Worm (Caenorhabditis elegans) whole organism, L3 larva: ENCODE data around the gene F31F4.17.

Experiments
- R02D3.7 ChIP-seq: fragments of 150-350 bp; optimal IDR thresholded peaks from 2 replicates; lab custom pipeline; 2014; ENCODE audit warnings: missing biosample characterization, missing genetic modification characterization
- ZK546.5 ChIP-seq: sonication (generic microtip); optimal IDR thresholded peaks from 2 replicates; lab custom pipeline; 2017; ENCODE audit warnings: missing biosample characterization, missing genetic modification characterization
- aly-2 ChIP-seq: fragments of 150-350 bp; optimal IDR thresholded peaks from 2 replicates; lab custom pipeline; 2014; ENCODE audit warnings: missing biosample characterization, missing genetic modification characterization
- ama-1 ChIP-seq: fragments of 150-350 bp; optimal IDR thresholded peaks from 2 replicates; lab custom pipeline; 2018
- ceh-16 ChIP-seq: sonication (generic microtip); optimal IDR thresholded peaks from 2 replicates; lab custom pipeline; 2017; ENCODE audit warnings: missing biosample characterization, missing genetic modification characterization
- ceh-28 ChIP-seq: fragments of 150-350 bp; optimal IDR thresholded peaks from 2 replicates; lab custom pipeline; 2014; ENCODE audit warnings: missing biosample characterization, missing genetic modification reagents, missing genetic modification characterization
- ceh-82 ChIP-seq: fragments of 150-350 bp; optimal IDR thresholded peaks from 2 replicates; lab custom pipeline; 2014; ENCODE audit warnings: missing biosample characterization, missing genetic modification characterization
- ceh-9 ChIP-seq: sonication (generic microtip); optimal IDR thresholded peaks from 2 replicates; lab custom pipeline; 2018; ENCODE audit warnings: missing biosample characterization, missing genetic modification characterization
- daf-12 ChIP-seq: fragments of 150-350 bp; optimal IDR thresholded peaks from 2 replicates; lab custom pipeline; 2014; ENCODE audit warnings: missing biosample characterization, missing genetic modification reagents, missing genetic modification characterization
- egl-27 ChIP-seq: sonication (generic microtip); optimal IDR thresholded peaks from 4 replicates; lab custom pipeline; 2017; ENCODE audit warnings: missing biosample characterization, missing genetic modification reagents, missing genetic modification characterization
- egl-5 ChIP-seq: fragments of 150-350 bp; optimal IDR thresholded peaks from 2 replicates; lab custom pipeline; 2017; ENCODE audit warnings: missing biosample characterization, missing genetic modification reagents, missing genetic modification characterization, inconsistent platforms
- elt-1 ChIP-seq: fragments of 150-350 bp; optimal IDR thresholded peaks from 2 replicates; lab custom pipeline; 2014; ENCODE audit warnings: missing biosample characterization, missing genetic modification characterization
- elt-2 ChIP-seq: sonication (generic microtip); optimal IDR thresholded peaks from 2 replicates; lab custom pipeline; 2016; ENCODE audit warnings: missing genetic modification reagents, mild to moderate bottlenecking, missing genetic modification characterization, missing compliant biosample characterization
- elt-3 ChIP-seq, 3 experiments: fragments of 150-350 bp in 1 of 3; sonication (generic microtip) in 2 of 3; optimal IDR thresholded peaks; 2 replicates in 2 of 3; 4 replicates in 1 of 3; lab custom pipeline; 2014 to 2017; ENCODE audit warnings: missing biosample characterization in 3 of 3, missing genetic modification characterization in 3 of 3
- eor-1 ChIP-seq, 2 experiments: fragments of 150-350 bp; optimal IDR thresholded peaks; 2 replicates each; lab custom pipeline; 2014 to 2018; ENCODE audit warnings: missing biosample characterization in 2 of 2, missing genetic modification characterization in 2 of 2
- fkh-10 ChIP-seq: sonication (generic microtip); optimal IDR thresholded peaks from 2 replicates; lab custom pipeline; 2017; ENCODE audit warnings: missing biosample characterization, missing genetic modification reagents, missing genetic modification characterization
- fkh-2 ChIP-seq: fragments of 150-350 bp; optimal IDR thresholded peaks from 2 replicates; lab custom pipeline; 2014; ENCODE audit warnings: missing biosample characterization, missing genetic modification reagents, missing genetic modification characterization
- fos-1 ChIP-seq: fragments of 150-350 bp; optimal IDR thresholded peaks from 2 replicates; lab custom pipeline; 2014; ENCODE audit warnings: missing biosample characterization, missing genetic modification characterization
- hmg-11 ChIP-seq: sonication (generic microtip); optimal IDR thresholded peaks from 2 replicates; lab custom pipeline; 2016; ENCODE audit warnings: missing genetic modification characterization, missing compliant biosample characterization
- jun-1 ChIP-seq: fragments of 150-350 bp; optimal IDR thresholded peaks from 2 replicates; lab custom pipeline; 2014; ENCODE audit warnings: missing biosample characterization, missing genetic modification reagents, missing genetic modification characterization
- lin-15B ChIP-seq: fragments of 150-350 bp; optimal IDR thresholded peaks from 2 replicates; lab custom pipeline; 2014; ENCODE audit warnings: missing biosample characterization, missing genetic modification characterization
- lin-39 ChIP-seq: fragments of 150-350 bp; optimal IDR thresholded peaks from 2 replicates; lab custom pipeline; 2018; ENCODE audit warnings: missing biosample characterization, missing genetic modification reagents, missing genetic modification characterization
- lsy-12 ChIP-seq: sonication (generic microtip); optimal IDR thresholded peaks from 2 replicates; lab custom pipeline; 2016; ENCODE audit warnings: mild to moderate bottlenecking, missing genetic modification characterization, missing compliant biosample characterization
- mdl-1 ChIP-seq: fragments of 150-350 bp; optimal IDR thresholded peaks from 2 replicates; lab custom pipeline; 2014; ENCODE audit warnings: missing biosample characterization, missing genetic modification characterization
- mml-1 ChIP-seq: fragments of 150-350 bp; sonication (generic microtip); optimal IDR thresholded peaks from 3 replicates; lab custom pipeline; 2014; ENCODE audit warnings: missing biosample characterization, missing genetic modification characterization
- nfya-1 ChIP-seq: sonication (generic microtip); optimal IDR thresholded peaks from 2 replicates; lab custom pipeline; 2017; ENCODE audit warnings: missing genetic modification characterization, mild to moderate bottlenecking, missing compliant biosample characterization, antibody characterized with exemption, moderate library complexity; ENCODE audit not compliant: insufficient read depth
- nhr-11 ChIP-seq: fragments of 150-350 bp; optimal IDR thresholded peaks from 2 replicates; lab custom pipeline; 2014; ENCODE audit warnings: missing biosample characterization, missing genetic modification characterization
- nhr-12 ChIP-seq: fragments of 150-350 bp; optimal IDR thresholded peaks from 2 replicates; lab custom pipeline; 2014; ENCODE audit warnings: missing biosample characterization, missing genetic modification characterization
- nhr-23 ChIP-seq: fragments of 150-350 bp; optimal IDR thresholded peaks from 2 replicates; lab custom pipeline; 2014; ENCODE audit warnings: missing biosample characterization, missing genetic modification reagents, missing genetic modification characterization
- nhr-237 ChIP-seq: fragments of 150-350 bp; optimal IDR thresholded peaks from 2 replicates; lab custom pipeline; 2014; ENCODE audit warnings: missing biosample characterization, missing genetic modification characterization
- nhr-25 ChIP-seq: sonication (generic microtip); optimal IDR thresholded peaks from 2 replicates; lab custom pipeline; 2017; ENCODE audit warnings: missing biosample characterization, missing genetic modification characterization
- nhr-28 ChIP-seq: fragments of 150-350 bp; optimal IDR thresholded peaks from 2 replicates; lab custom pipeline; 2014; ENCODE audit warnings: missing biosample characterization, missing genetic modification characterization
- nhr-43 ChIP-seq: sonication (generic microtip); optimal IDR thresholded peaks from 2 replicates; lab custom pipeline; 2016; ENCODE audit warnings: mild to moderate bottlenecking, missing genetic modification characterization, missing compliant biosample characterization; ENCODE audit not compliant: poor library complexity, severe bottlenecking
- nhr-67 ChIP-seq: fragments of 150-350 bp; optimal IDR thresholded peaks from 2 replicates; lab custom pipeline; 2014; ENCODE audit warnings: missing biosample characterization, missing genetic modification characterization
- nhr-76 ChIP-seq: fragments of 150-350 bp; sonication (generic microtip); optimal IDR thresholded peaks from 5 replicates; lab custom pipeline; 2014; ENCODE audit warnings: missing biosample characterization, missing genetic modification characterization
- nhr-77 ChIP-seq: fragments of 150-350 bp; optimal IDR thresholded peaks from 2 replicates; lab custom pipeline; 2014; ENCODE audit warnings: missing biosample characterization, missing genetic modification characterization
- pha-4 ChIP-seq: fragments of 150-350 bp; optimal IDR thresholded peaks from 2 replicates; lab custom pipeline; 2014; ENCODE audit warnings: missing biosample characterization, missing genetic modification reagents, missing genetic modification characterization
- pqm-1 ChIP-seq: fragments of 150-350 bp; optimal IDR thresholded peaks from 2 replicates; lab custom pipeline; 2017; ENCODE audit warnings: missing biosample characterization, missing genetic modification characterization, inconsistent platforms
- sea-2 ChIP-seq: fragments of 150-350 bp; sonication (generic microtip); optimal IDR thresholded peaks from 4 replicates; lab custom pipeline; 2014; ENCODE audit warnings: missing biosample characterization, missing genetic modification reagents, missing genetic modification characterization
- skn-1 ChIP-seq: fragments of 150-350 bp; optimal IDR thresholded peaks from 2 replicates; lab custom pipeline; 2014; ENCODE audit warnings: missing biosample characterization, missing genetic modification characterization
- snpc-4 ChIP-seq: fragments of 150-350 bp; optimal IDR thresholded peaks from 2 replicates; lab custom pipeline; 2014; ENCODE audit warnings: missing biosample characterization, missing genetic modification characterization
- tbx-2 ChIP-seq: sonication (generic microtip); optimal IDR thresholded peaks from 2 replicates; lab custom pipeline; 2016; ENCODE audit warnings: mild to moderate bottlenecking, missing genetic modification characterization, missing compliant biosample characterization
- unc-39 ChIP-seq: sonication (generic microtip); optimal IDR thresholded peaks from 4 replicates; lab custom pipeline; 2017; ENCODE audit warnings: missing biosample characterization, missing genetic modification characterization
- unc-62 ChIP-seq: fragments of 150-350 bp; sonication (generic microtip); optimal IDR thresholded peaks from 4 replicates; lab custom pipeline; 2014; ENCODE audit warnings: missing biosample characterization, missing genetic modification reagents, missing genetic modification characterization
- zag-1 ChIP-seq: fragments of 150-350 bp; optimal IDR thresholded peaks from 2 replicates; lab custom pipeline; 2014; ENCODE audit warnings: missing biosample characterization, missing genetic modification characterization
- ztf-11 ChIP-seq: fragments of 150-350 bp; optimal IDR thresholded peaks from 2 replicates; lab custom pipeline; 2014; ENCODE audit warnings: missing biosample characterization, missing genetic modification characterization
- ztf-4 ChIP-seq: fragments of 150-350 bp; optimal IDR thresholded peaks from 2 replicates; lab custom pipeline; 2014; ENCODE audit warnings: missing biosample characterization, missing genetic modification characterization

The F31F4.17 gene

DNA sequence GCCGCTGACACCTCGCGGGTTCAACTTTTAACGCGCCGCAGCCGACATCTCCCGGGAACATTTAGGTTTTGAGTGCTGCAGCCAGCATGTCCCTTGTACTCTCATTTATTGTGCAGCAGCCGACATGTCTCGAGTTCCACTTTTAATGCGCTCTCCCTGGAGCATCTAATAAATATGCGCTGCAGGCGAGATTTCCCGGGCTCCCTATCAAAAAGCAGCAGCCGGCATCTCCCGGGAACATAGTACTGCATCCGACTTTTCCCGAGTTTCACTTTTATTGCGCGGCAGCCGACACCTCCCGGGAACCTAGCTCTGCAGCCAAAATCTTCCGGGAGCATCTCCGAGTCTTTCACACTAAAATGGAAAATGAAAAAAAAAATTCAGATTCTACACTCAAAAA is 39.1 kb downstream of the F31F4.17 start:
- no peak for TF ChIP-seq egl-27
- TF ChIP-seq nhr-11 (tag; lab: Kevin White, UChicago), result no peak
- TF ChIP-seq ztf-4, result no peak
- TF ChIP-seq aly-2 (tag; lab: Kevin White, UChicago), result no peak
- TF ChIP-seq nhr-237, result no peak

DNA sequence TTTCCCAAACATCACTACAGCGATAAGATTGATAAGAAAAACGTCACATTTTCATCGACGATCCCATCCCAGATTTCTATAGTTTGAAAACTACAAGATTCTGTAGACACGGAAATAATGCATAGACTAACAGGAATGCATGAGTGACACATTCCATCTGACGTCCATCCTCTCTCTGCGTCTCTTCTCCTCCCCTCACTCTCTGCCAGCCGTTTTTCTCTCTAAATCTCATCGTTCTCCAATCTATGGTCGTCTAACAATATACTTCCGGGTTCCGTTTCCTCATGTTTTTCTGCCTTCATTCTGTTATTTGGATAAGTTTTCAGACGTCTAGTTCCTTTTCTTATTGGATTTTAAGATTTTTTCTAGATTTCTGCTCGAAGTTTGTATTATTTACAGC is 41.1 kb downstream of the F31F4.17 start, which contains the start of gene F48G7.4:
Gene F48G7.4 (plus strand): TSS at position 400 of the 400 bp plus-strand sequence.
- TF ChIP-seq zag-1 (tag; lab: Kevin White, UChicago) (no peak), jun-1 (peak; percentile 83), ceh-9 (tag; lab: Kevin White, UChicago) (no peak), sea-2 (no peak), tbx-2 (peak; percentile 57), nhr-237 (no peak), nhr-77 (tag; lab: Kevin White, UChicago) (no peak), eor-1 (tag; optimal IDR thresholded peaks at IDR 0.05; lab: Kevin White, UChicago) (no peak), ztf-11 (tag; lab: Kevin White, UChicago) (no peak), unc-62 (GFP tag; lab: Kevin White, UChicago) (peak; percentile 94), nfya-1 (tag; lab: Kevin White, UChicago) (peak; percentile 70), nhr-28 (tag; lab: Kevin White, UChicago) (no peak), snpc-4 (peak; percentile 85), nhr-25 (tag; lab: Kevin White, UChicago) (peak; percentile 4), nhr-76 (tag; lab: Kevin White, UChicago) (no peak), egl-5 (no peak), fkh-2 (tag; lab: Kevin White, UChicago) (no peak), nhr-11 (tag; lab: Kevin White, UChicago) (peak; percentile 58), pha-4 (tag; lab: Kevin White, UChicago) (no peak), aly-2 (tag; lab: Kevin White, UChicago) (no peak), elt-1 (peak; percentile 64), elt-3 (tag; optimal IDR thresholded peaks at IDR 0.05; lab: Kevin White, UChicago) (no peak), skn-1 (tag; lab: Kevin White, UChicago) (no peak), ztf-4 (no peak), unc-39 (tag; lab: Kevin White, UChicago) (no peak), egl-27 (peak; percentile 51), fos-1 (tag; lab: Kevin White, UChicago) (no peak), mml-1 (tag; lab: Kevin White, UChicago) (no peak), elt-2 (tag; lab: Kevin White, UChicago) (no peak), ama-1 (lab: Kevin White, UChicago) (no peak), mdl-1 (tag; lab: Kevin White, UChicago) (peak; percentile 22), ceh-28 (tag; lab: Kevin White, UChicago) (peak; percentile 74), nhr-12 (no peak), lin-15B (peak; percentile 66), lsy-12 (tag; lab: Kevin White, UChicago) (no peak), fkh-10 (GFP tag; lab: Kevin White, UChicago) (no peak), R02D3.7 (peak; percentile 8), nhr-23 (tag; lab: Kevin White, UChicago) (peak; percentile 73), hmg-11 (tag; lab: Kevin White, UChicago) (peak; percentile 84), daf-12 (tag; lab: Kevin White, UChicago) (no peak), ZK546.5 (tag; lab: Kevin White, UChicago) (no peak), pqm-1 (tag; lab: Kevin White, UChicago) (peak; percentile 44), lin-39 (tag; lab: Kevin White, UChicago) (peak; percentile 23), nhr-67 (tag; lab: Kevin White, UChicago) (no peak), ceh-82 (no peak), ceh-16 (no peak), nhr-43 (tag; lab: Kevin White, UChicago) (no peak)
